Fruit fly (Drosophila melanogaster): ENCODE results near the gene CG14658.
A peak's percentile ranks its signal among the peaks of the same experiment; 100 is the strongest.

The CG14658 gene

DNA sequence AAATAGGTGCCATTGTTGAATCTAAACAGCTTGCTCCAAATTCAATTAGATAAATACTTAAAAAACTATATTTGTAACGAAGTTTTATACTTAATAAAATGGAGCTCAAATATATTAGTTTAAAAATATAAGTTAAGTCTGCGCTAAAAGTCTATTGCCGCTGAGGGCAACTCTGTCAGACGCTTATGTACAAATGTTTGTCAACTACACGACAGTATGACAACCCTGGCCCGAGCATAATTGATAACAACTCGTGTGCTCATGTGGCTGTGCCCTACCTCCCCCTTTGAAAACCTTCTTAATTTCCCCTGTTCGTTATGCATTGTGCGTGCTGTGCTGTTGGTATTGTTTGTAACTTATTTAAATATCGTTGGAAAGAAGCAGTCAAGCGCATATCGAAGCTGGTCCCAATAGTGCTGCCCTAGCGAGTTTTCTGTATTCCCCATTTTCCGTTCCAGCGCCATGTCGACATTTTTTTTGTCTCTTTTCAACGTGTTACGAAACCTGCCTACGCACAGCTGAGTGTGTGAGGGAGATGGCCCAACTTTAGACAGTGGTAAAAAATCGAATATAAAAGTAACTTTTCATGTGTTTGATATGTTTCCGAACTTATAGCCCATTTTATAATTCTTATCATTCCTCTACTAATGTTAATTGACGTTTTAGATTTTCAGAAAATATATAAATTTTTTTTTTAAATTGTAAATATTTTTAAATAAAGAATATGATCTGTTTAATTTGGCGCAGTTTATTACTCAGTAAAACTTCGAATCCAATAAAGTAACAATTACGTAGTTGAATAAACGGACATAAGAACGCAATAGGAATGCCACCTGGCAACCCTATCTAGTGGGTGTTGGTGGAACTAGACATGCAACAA is 25.2 kb downstream of the CG14658 start (continued):
- peak; percentile 44; the same call in 1 of the 2 replicates for TF ChIP-seq wor (GFP tag; IDR thresholded peaks at IDR 0.05)
- no peak for TF ChIP-seq kay (GFP tag; optimal IDR thresholded peaks at IDR 0.05)
- no peak for TF ChIP-seq crc (GFP tag; optimal IDR thresholded peaks at IDR 0.05)
- TF ChIP-seq H2.0 (GFP tag; IDR thresholded peaks at IDR 0.05), result peak; percentile 57
- TF ChIP-seq Ravus (GFP tag; IDR thresholded peaks at IDR 0.05), result peak; percentile 10; the same call in 1 of the 2 replicates
- TF ChIP-seq CG10543 (GFP tag; optimal IDR thresholded peaks at IDR 0.05), result peak; percentile 61
- no peak for TF ChIP-seq CG3847 (GFP tag; IDR thresholded peaks at IDR 0.05)
- no peak for TF ChIP-seq Neu2 (GFP tag; optimal IDR thresholded peaks at IDR 0.05; ENCODE audit: borderline replicate concordance)
- no peak for TF ChIP-seq NC2β (GFP tag; optimal IDR thresholded peaks at IDR 0.05)
- peak; percentile 31; the same call in 1 of the 3 replicates for TF ChIP-seq zfh1 (GFP tag; IDR thresholded peaks at IDR 0.05)
- peak; percentile 15 for TF ChIP-seq gcm2 (GFP tag; optimal IDR thresholded peaks at IDR 0.05)
- peak; percentile 2 for TF ChIP-seq sd (tag; optimal IDR thresholded peaks at IDR 0.05)
- no peak for TF ChIP-seq shn (GFP tag; optimal IDR thresholded peaks at IDR 0.05)
- no peak for TF ChIP-seq D (optimal IDR thresholded peaks at IDR 0.05)
- peak; percentile 55 for TF ChIP-seq D (GFP tag; optimal IDR thresholded peaks at IDR 0.05)
- TF ChIP-seq Dp (GFP tag; optimal IDR thresholded peaks at IDR 0.05), result no peak
- TF ChIP-seq usp (GFP tag; optimal IDR thresholded peaks at IDR 0.05), result no peak
- no peak for TF ChIP-seq nerfin-2 (GFP tag; IDR thresholded peaks at IDR 0.05; ENCODE audit: partially characterized antibody)
- peak; percentile 37 for TF ChIP-seq CG4328 (GFP tag; optimal IDR thresholded peaks at IDR 0.05)
- no peak for TF ChIP-seq cwo (GFP tag; optimal IDR thresholded peaks at IDR 0.05)
- TF ChIP-seq CG2202 (tag; optimal IDR thresholded peaks at IDR 0.05), result peak; percentile 11
- TF ChIP-seq CG13296 (GFP tag; optimal IDR thresholded peaks at IDR 0.05), result peak; percentile 63
- TF ChIP-seq CG1233 (GFP tag; optimal IDR thresholded peaks at IDR 0.05), result peak; percentile 41
- peak; percentile 13; the same call in 1 of the 2 replicates for TF ChIP-seq CG1024 (GFP tag; IDR thresholded peaks at IDR 0.05)
- no peak for TF ChIP-seq vnd (GFP tag; IDR thresholded peaks at IDR 0.05; ENCODE audit: partially characterized antibody)
- no peak for TF ChIP-seq CG17802 (tag; optimal IDR thresholded peaks at IDR 0.05)
- TF ChIP-seq Xbp1 (GFP tag; optimal IDR thresholded peaks at IDR 0.05), result peak; percentile 27
- peak; percentile 56 for TF ChIP-seq Nf-YB (GFP tag; optimal IDR thresholded peaks at IDR 0.05)
- no peak for TF ChIP-seq CG7786 (GFP tag; optimal IDR thresholded peaks at IDR 0.05)
- TF ChIP-seq kah (GFP tag; optimal IDR thresholded peaks at IDR 0.05), result peak; percentile 60
- TF ChIP-seq CrebB (tag; optimal IDR thresholded peaks at IDR 0.05), result no peak
- TF ChIP-seq Elba2 (GFP tag; optimal IDR thresholded peaks at IDR 0.05), result no peak
- TF ChIP-seq Adf1 (GFP tag; IDR thresholded peaks at IDR 0.05), result no peak
- TF ChIP-seq CG15601 (tag; optimal IDR thresholded peaks at IDR 0.05), result peak; percentile 69
- TF ChIP-seq ttk (GFP tag; IDR thresholded peaks at IDR 0.05), result peak; percentile 48
- no peak for TF ChIP-seq da (GFP tag; optimal IDR thresholded peaks at IDR 0.05)
- TF ChIP-seq jing (GFP tag; optimal IDR thresholded peaks at IDR 0.05), result no peak
- no peak for TF ChIP-seq nom (GFP tag; optimal IDR thresholded peaks at IDR 0.05)
- peak; percentile 36 for TF ChIP-seq CG2116 (GFP tag; optimal IDR thresholded peaks at IDR 0.05)
- TF ChIP-seq inv (GFP tag; IDR thresholded peaks at IDR 0.05; ENCODE audit: partially characterized antibody), result no peak
- TF ChIP-seq z (GFP tag; IDR thresholded peaks at IDR 0.05), result no peak; the same call in none of the 3 replicates
- peak; percentile 67 for TF ChIP-seq lab (GFP tag; optimal IDR thresholded peaks at IDR 0.05)
- peak; percentile 29 for TF ChIP-seq ewg (GFP tag; optimal IDR thresholded peaks at IDR 0.05)
- no peak for TF ChIP-seq slp2 (GFP tag; optimal IDR thresholded peaks at IDR 0.05)
- 0 out of 2 replicates have a peak, but pooled peaks have one; percentile 33 for TF ChIP-seq bbx (GFP tag; IDR thresholded peaks at IDR 0.05; ENCODE audit: partially characterized antibody)
- peak; percentile 27 for TF ChIP-seq ab (GFP tag; optimal IDR thresholded peaks at IDR 0.05)
- TF ChIP-seq Hr78 (GFP tag; optimal IDR thresholded peaks at IDR 0.05), result no peak
- TF ChIP-seq gsb (GFP tag; IDR thresholded peaks at IDR 0.05), result 0 out of 2 replicates have a peak, but pooled peaks have one; percentile 26

Data from whole organism, embryonic.